In genomic region chrX:14840417-14840872, dm6 we compare ENCODE assay signal across 2 fruit fly cellular contexts.
TF ChIP-seq lines count a peak whose summit lies in the region.

No protein-coding gene starts in this region.

TF ChIP-seq in whole organism, embryonic, 481 proteins besides CTCF, POLR2A, EP300 and RAD21 (continued from another document and continues in another):
- peak; percentile 60; the same call in 1 of the 2 replicates for TF ChIP-seq E2f1 (GFP tag; IDR thresholded peaks at IDR 0.05; lab: Robert Waterston, UW)
- no peak for TF ChIP-seq ato (GFP tag; IDR thresholded peaks at IDR 0.05; lab: Robert Waterston, UW; ENCODE audit: partially characterized antibody)
- no peak for TF ChIP-seq shn (GFP tag; optimal IDR thresholded peaks at IDR 0.05; lab: Kevin White, UChicago)
- no peak for TF ChIP-seq CG14050 (GFP tag; IDR thresholded peaks at IDR 0.05; lab: Robert Waterston, UW)
- TF ChIP-seq dysf (GFP tag; IDR thresholded peaks at IDR 0.05; lab: Robert Waterston, UW), result peak; percentile 56; the same call in 2 of the 3 replicates
- TF ChIP-seq CG3726 (GFP tag; IDR thresholded peaks at IDR 0.05; lab: Robert Waterston, UW), result no peak
- no peak for TF ChIP-seq Hmx (GFP tag; optimal IDR thresholded peaks at IDR 0.05; lab: Kevin White, UChicago)
- TF ChIP-seq btn (GFP tag; optimal IDR thresholded peaks at IDR 0.05; lab: Kevin White, UChicago), result no peak
- TF ChIP-seq CG13775 (GFP tag; optimal IDR thresholded peaks at IDR 0.05; lab: Kevin White, UChicago), result peak; percentile 42
- no peak for TF ChIP-seq Myb (GFP tag; optimal IDR thresholded peaks at IDR 0.05; lab: Kevin White, UChicago)
- no peak for TF ChIP-seq p53 (GFP tag; optimal IDR thresholded peaks at IDR 0.05; lab: Kevin White, UChicago)
- TF ChIP-seq pan (optimal IDR thresholded peaks at IDR 0.05; lab: Kevin White, UChicago), result no peak
- TF ChIP-seq pan (GFP tag; optimal IDR thresholded peaks at IDR 0.05 in 1 of 2, IDR thresholded peaks at IDR 0.05 in 1 of 2), result peak in 1 of 2 experiments; percentile 58
- TF ChIP-seq CG17568 (GFP tag; optimal IDR thresholded peaks at IDR 0.05; lab: Kevin White, UChicago), result no peak
- no peak for TF ChIP-seq fu2 (GFP tag; optimal IDR thresholded peaks at IDR 0.05; lab: Kevin White, UChicago)
- TF ChIP-seq Bgb (GFP tag; IDR thresholded peaks at IDR 0.05; lab: Robert Waterston, UW; ENCODE audit: partially characterized antibody), result no peak
- TF ChIP-seq Oli (tag; optimal IDR thresholded peaks at IDR 0.05; lab: Kevin White, UChicago), result peak; percentile 55
- TF ChIP-seq dmrt99B (tag; optimal IDR thresholded peaks at IDR 0.05; lab: Kevin White, UChicago), result peak; percentile 56
- no peak for TF ChIP-seq ara (GFP tag; IDR thresholded peaks at IDR 0.05; lab: Robert Waterston, UW)
- no peak for TF ChIP-seq CG14860 (GFP tag; IDR thresholded peaks at IDR 0.05; lab: Robert Waterston, UW; ENCODE audit: partially characterized antibody)
- no peak for TF ChIP-seq sisA (GFP tag; IDR thresholded peaks at IDR 0.05; lab: Robert Waterston, UW)
- TF ChIP-seq CG15269 (tag; optimal IDR thresholded peaks at IDR 0.05; lab: Kevin White, UChicago), result peak; percentile 72
- peak; percentile 35 for TF ChIP-seq CG8924 (tag; optimal IDR thresholded peaks at IDR 0.05; lab: Kevin White, UChicago)
- peak; percentile 32 for TF ChIP-seq CG9817 (tag; optimal IDR thresholded peaks at IDR 0.05; lab: Kevin White, UChicago)
- TF ChIP-seq CG13123 (GFP tag; optimal IDR thresholded peaks at IDR 0.05; lab: Kevin White, UChicago), result no peak
- TF ChIP-seq Gsc (GFP tag; IDR thresholded peaks at IDR 0.05; lab: Robert Waterston, UW), result no peak
- peak; percentile 34 for TF ChIP-seq CG12659 (GFP tag; optimal IDR thresholded peaks at IDR 0.05; lab: Kevin White, UChicago)
- no peak for TF ChIP-seq ham (GFP tag; IDR thresholded peaks at IDR 0.05; lab: Robert Waterston, UW)
- no peak for TF ChIP-seq Awh (GFP tag; IDR thresholded peaks at IDR 0.05; lab: Robert Waterston, UW)
- no peak for TF ChIP-seq gce (GFP tag; IDR thresholded peaks at IDR 0.05; lab: Robert Waterston, UW)
- TF ChIP-seq NC2β (GFP tag; optimal IDR thresholded peaks at IDR 0.05; lab: Kevin White, UChicago), result no peak
- TF ChIP-seq al (GFP tag; IDR thresholded peaks at IDR 0.05; lab: Robert Waterston, UW), result peak; percentile 27; the same call in 1 of the 2 replicates
- TF ChIP-seq Dref (GFP tag; IDR thresholded peaks at IDR 0.05; lab: Robert Waterston, UW), result no peak
- TF ChIP-seq klu (GFP tag; IDR thresholded peaks at IDR 0.05; lab: Robert Waterston, UW), result no peak
- no peak for TF ChIP-seq CG4730 (GFP tag; IDR thresholded peaks at IDR 0.05; lab: Robert Waterston, UW)
- no peak for TF ChIP-seq CG4617 (GFP tag; optimal IDR thresholded peaks at IDR 0.05; lab: Kevin White, UChicago; ENCODE audit: borderline replicate concordance)
- no peak for TF ChIP-seq Hr39 (optimal IDR thresholded peaks at IDR 0.05; lab: Kevin White, UChicago)
- 0 out of 2 replicates have a peak, but pooled peaks have one; percentile 6 for TF ChIP-seq ranshi (GFP tag; IDR thresholded peaks at IDR 0.05; lab: Robert Waterston, UW)
- TF ChIP-seq CG14441 (GFP tag; IDR thresholded peaks at IDR 0.05; lab: Robert Waterston, UW), result no peak
- peak; percentile 60 for TF ChIP-seq Fer3 (tag; optimal IDR thresholded peaks at IDR 0.05; lab: Kevin White, UChicago)
- 0 out of 2 replicates have a peak, but pooled peaks have one; percentile 23 for TF ChIP-seq E2f2 (GFP tag; IDR thresholded peaks at IDR 0.05; lab: Robert Waterston, UW)
- no peak for TF ChIP-seq ash1 (GFP tag; optimal IDR thresholded peaks at IDR 0.05; lab: Kevin White, UChicago)
- no peak for TF ChIP-seq crc (GFP tag; optimal IDR thresholded peaks at IDR 0.05; lab: Kevin White, UChicago)
- TF ChIP-seq Eip74EF (GFP tag; optimal IDR thresholded peaks at IDR 0.05; lab: Kevin White, UChicago), result peak in 1 of 2 experiments; percentile 30
- no peak for TF ChIP-seq ac (GFP tag; optimal IDR thresholded peaks at IDR 0.05; lab: Kevin White, UChicago)
- peak; percentile 46 for TF ChIP-seq CG13424 (tag; optimal IDR thresholded peaks at IDR 0.05; lab: Kevin White, UChicago)
- no peak for TF ChIP-seq HLH4C (GFP tag; IDR thresholded peaks at IDR 0.05; lab: Robert Waterston, UW; ENCODE audit: partially characterized antibody)
- no peak for TF ChIP-seq bbx (GFP tag; IDR thresholded peaks at IDR 0.05; lab: Robert Waterston, UW; ENCODE audit: partially characterized antibody)
- TF ChIP-seq CG31441 (GFP tag; IDR thresholded peaks at IDR 0.05; lab: Robert Waterston, UW), result peak; percentile 64
- no peak for TF ChIP-seq sna (GFP tag; IDR thresholded peaks at IDR 0.05; lab: Robert Waterston, UW; ENCODE audit: partially characterized antibody)
- no peak for TF ChIP-seq CG14965 (GFP tag; optimal IDR thresholded peaks at IDR 0.05; lab: Kevin White, UChicago; ENCODE audit: borderline replicate concordance)
- TF ChIP-seq CG2875 (GFP tag; optimal IDR thresholded peaks at IDR 0.05; lab: Kevin White, UChicago), result no peak
- no peak for TF ChIP-seq eve (GFP tag; optimal IDR thresholded peaks at IDR 0.05; lab: Kevin White, UChicago)
- TF ChIP-seq Ptx1 (GFP tag; IDR thresholded peaks at IDR 0.05; lab: Robert Waterston, UW), result 0 out of 2 replicates have a peak, but pooled peaks have one; percentile 11
- TF ChIP-seq CG9932 (GFP tag; IDR thresholded peaks at IDR 0.05; lab: Robert Waterston, UW), result peak; percentile 54
- no peak for TF ChIP-seq H2.0 (GFP tag; IDR thresholded peaks at IDR 0.05; lab: Robert Waterston, UW)
- peak; percentile 6 for TF ChIP-seq D19B (GFP tag; optimal IDR thresholded peaks at IDR 0.05; lab: Kevin White, UChicago)
- peak; percentile 26 for TF ChIP-seq cwo (GFP tag; optimal IDR thresholded peaks at IDR 0.05; lab: Kevin White, UChicago)
- TF ChIP-seq CG8089 (GFP tag; optimal IDR thresholded peaks at IDR 0.05; lab: Kevin White, UChicago), result no peak
- TF ChIP-seq pho (GFP tag; optimal IDR thresholded peaks at IDR 0.05; lab: Kevin White, UChicago), result no peak
- TF ChIP-seq HLH54F (GFP tag; optimal IDR thresholded peaks at IDR 0.05; lab: Kevin White, UChicago), result no peak
- no peak for TF ChIP-seq CG7786 (GFP tag; optimal IDR thresholded peaks at IDR 0.05; lab: Kevin White, UChicago)
- 0 out of 2 replicates have a peak, but pooled peaks have one; percentile 22 for TF ChIP-seq CG14014 (GFP tag; IDR thresholded peaks at IDR 0.05; lab: Robert Waterston, UW)
- TF ChIP-seq CG6791 (GFP tag; IDR thresholded peaks at IDR 0.05; lab: Robert Waterston, UW; ENCODE audit: partially characterized antibody), result no peak
- no peak for TF ChIP-seq kay (GFP tag; optimal IDR thresholded peaks at IDR 0.05; lab: Kevin White, UChicago)

TF ChIP-seq in whole organism, prepupa, 60 proteins besides CTCF, POLR2A, EP300 and RAD21 (continued from another document):
- TF ChIP-seq fkh (GFP tag; optimal IDR thresholded peaks at IDR 0.05; lab: Kevin White, UChicago), result peak; percentile 52
- TF ChIP-seq CG1621 (tag; optimal IDR thresholded peaks at IDR 0.05; lab: Kevin White, UChicago), result peak; percentile 37
- peak; percentile 15 for TF ChIP-seq Lpt (GFP tag; optimal IDR thresholded peaks at IDR 0.05; lab: Kevin White, UChicago)
- TF ChIP-seq net (GFP tag; optimal IDR thresholded peaks at IDR 0.05; lab: Kevin White, UChicago), result peak; percentile 39
- TF ChIP-seq eg (GFP tag; IDR thresholded peaks at IDR 0.05; lab: Robert Waterston, UW), result peak; percentile 51; the same call in 1 of the 3 replicates
- TF ChIP-seq Met (GFP tag; optimal IDR thresholded peaks at IDR 0.05; lab: Kevin White, UChicago), result peak; percentile 5
- peak; percentile 54 for TF ChIP-seq CG8632 (GFP tag; optimal IDR thresholded peaks at IDR 0.05; lab: Kevin White, UChicago)
- peak; percentile 5 for TF ChIP-seq topi (GFP tag; optimal IDR thresholded peaks at IDR 0.05; lab: Kevin White, UChicago)
- no peak for TF ChIP-seq Hr38 (GFP tag; optimal IDR thresholded peaks at IDR 0.05; lab: Kevin White, UChicago)
- TF ChIP-seq esn (GFP tag; optimal IDR thresholded peaks at IDR 0.05; lab: Kevin White, UChicago), result peak; percentile 31
- no peak for TF ChIP-seq Ets21C (GFP tag; optimal IDR thresholded peaks at IDR 0.05; lab: Kevin White, UChicago)
- no peak for TF ChIP-seq cyc (GFP tag; optimal IDR thresholded peaks at IDR 0.05; lab: Kevin White, UChicago)
- TF ChIP-seq CG10669 (GFP tag; optimal IDR thresholded peaks at IDR 0.05; lab: Kevin White, UChicago), result peak; percentile 51
- peak; percentile 26 for TF ChIP-seq CG6792 (GFP tag; optimal IDR thresholded peaks at IDR 0.05; lab: Kevin White, UChicago)
- peak; percentile 37 for TF ChIP-seq CG34406 (GFP tag; optimal IDR thresholded peaks at IDR 0.05; lab: Kevin White, UChicago)
- peak; percentile 43 for TF ChIP-seq CG16779 (tag; optimal IDR thresholded peaks at IDR 0.05; lab: Kevin White, UChicago)
- TF ChIP-seq CG6276 (GFP tag; optimal IDR thresholded peaks at IDR 0.05; lab: Kevin White, UChicago), result peak; percentile 36
- peak; percentile 39 for TF ChIP-seq CG3032 (tag; optimal IDR thresholded peaks at IDR 0.05; lab: Kevin White, UChicago)
- TF ChIP-seq CG6808 (GFP tag; optimal IDR thresholded peaks at IDR 0.05; lab: Kevin White, UChicago), result peak; percentile 70
- peak; percentile 38 for TF ChIP-seq dsx (GFP tag; optimal IDR thresholded peaks at IDR 0.05; lab: Kevin White, UChicago; ENCODE audit: poor library complexity, severe bottlenecking)
- TF ChIP-seq Sox14 (GFP tag; optimal IDR thresholded peaks at IDR 0.05; lab: Kevin White, UChicago), result no peak
- TF ChIP-seq Eip75B (GFP tag; optimal IDR thresholded peaks at IDR 0.05; lab: Kevin White, UChicago), result peak; percentile 52
- TF ChIP-seq Eip78C (GFP tag; lab: Kevin White, UChicago), result peak; percentile 90
- TF ChIP-seq acj6 (GFP tag; optimal IDR thresholded peaks at IDR 0.05; lab: Kevin White, UChicago), result peak; percentile 36
TF ChIP-seq in whole organism, prepupa: peak in this region for 36.
